Worm (Caenorhabditis elegans): Measurements from ENCODE around the gene crm-1.
A peak's percentile ranks its signal among the peaks of the same experiment; 100 is the strongest.
"Not testable (repeated sequence)": the region's sequence is repeated elsewhere in the genome, so short reads cannot be mapped to it uniquely, and the experiment has no call there.

Gene crm-1

ce11 chrV:10341905-10342328 is 10.0 kb upstream of the crm-1 start, which contains the start of gene K07C5.13:
K07C5.13 (plus strand) TSS chrV:10342055.
- TF ChIP-seq unc-86 (tag; optimal IDR thresholded peaks at IDR 0.05) (peak; percentile 5), unc-3 (GFP tag; conservative IDR thresholded peaks at IDR 0.05) (0 out of 2 replicates have a peak, but pooled peaks have one; percentile 42), unc-42 (tag; optimal IDR thresholded peaks at IDR 0.05) (peak; percentile 17), ceh-31 (tag; optimal IDR thresholded peaks at IDR 0.05) (peak; percentile 56), sdc-2 (tag; optimal IDR thresholded peaks at IDR 0.05) (peak; percentile 22), ceh-34 (tag; optimal IDR thresholded peaks at IDR 0.05) (peak; percentile 29), tbx-2 (tag; optimal IDR thresholded peaks at IDR 0.05) (peak; percentile 25), ceh-18 (tag; optimal IDR thresholded peaks at IDR 0.05) (peak; percentile 70), ref-2 (tag; optimal IDR thresholded peaks at IDR 0.05) (peak; percentile 49)
- TF ChIP-seq unc-3 (tag; optimal IDR thresholded peaks at IDR 0.05) = not testable (repeated sequence)

ce11 chrV:10339200-10339599 is 7.3 kb upstream of the crm-1 start, which contains the start of gene K07C5.2:
K07C5.2 (plus strand) TSS chrV:10339500.
- TF ChIP-seq zip-5 (tag; optimal IDR thresholded peaks at IDR 0.05) = no peak
- no peak for TF ChIP-seq ceh-24 (tag; optimal IDR thresholded peaks at IDR 0.05)
- TF ChIP-seq ets-4 (tag; optimal IDR thresholded peaks at IDR 0.05) = no peak
- TF ChIP-seq ceh-9 (tag; optimal IDR thresholded peaks at IDR 0.05) = no peak
- no peak for TF ChIP-seq ceh-48 (tag; optimal IDR thresholded peaks at IDR 0.05)
- TF ChIP-seq sdc-2 (tag; optimal IDR thresholded peaks at IDR 0.05) = no peak
- no peak for TF ChIP-seq elt-2 (tag; optimal IDR thresholded peaks at IDR 0.05)
- no peak for TF ChIP-seq lin-11 (tag; optimal IDR thresholded peaks at IDR 0.05)
- TF ChIP-seq ceh-14 (tag; optimal IDR thresholded peaks at IDR 0.05) = no peak
- no peak for TF ChIP-seq unc-86 (tag; optimal IDR thresholded peaks at IDR 0.05)
- no peak for TF ChIP-seq pag-3 (tag; optimal IDR thresholded peaks at IDR 0.05; ENCODE audit: borderline replicate concordance)

- TF ChIP-seq zip-5 (tag; optimal IDR thresholded peaks at IDR 0.05) (no peak), tbx-2 (tag; optimal IDR thresholded peaks at IDR 0.05) (no peak), sox-4 (tag; optimal IDR thresholded peaks at IDR 0.05) (no peak), eyg-1 (tag; optimal IDR thresholded peaks at IDR 0.05) (no peak), ceh-31 (tag; optimal IDR thresholded peaks at IDR 0.05) (no peak), pax-1 (tag; optimal IDR thresholded peaks at IDR 0.05) (no peak), nhr-232 (tag; optimal IDR thresholded peaks at IDR 0.05) (no peak), ceh-9 (tag; optimal IDR thresholded peaks at IDR 0.05) (no peak), pat-9 (tag; optimal IDR thresholded peaks at IDR 0.05) (no peak), hlh-13 (GFP tag; optimal IDR thresholded peaks at IDR 0.05) (no peak), ref-2 (tag; optimal IDR thresholded peaks at IDR 0.05) (no peak), mec-3 (tag; optimal IDR thresholded peaks at IDR 0.05; ENCODE audit: borderline replicate concordance) (no peak), ceh-18 (tag; optimal IDR thresholded peaks at IDR 0.05) (no peak), sox-2 (GFP tag; IDR thresholded peaks at IDR 0.05) (no peak), syd-9 (tag; optimal IDR thresholded peaks at IDR 0.05) (no peak), unc-55 (GFP tag; optimal IDR thresholded peaks at IDR 0.05) (no peak), ama-1 (optimal IDR thresholded peaks at IDR 0.05) (no peak), hlh-15 (tag; optimal IDR thresholded peaks at IDR 0.05) (no peak)
These were observed 6.5 kb upstream of the crm-1 start, which contains the start of gene arx-2 for ce11 chrV:10338305-10338992. arx-2 (minus strand) TSS chrV:10338355.

- TF ChIP-seq unc-3 (GFP tag; conservative IDR thresholded peaks at IDR 0.05) (no peak), unc-3 (tag; optimal IDR thresholded peaks at IDR 0.05) (no peak), unc-55 (GFP tag; optimal IDR thresholded peaks at IDR 0.05) (no peak), dmd-4 (tag; optimal IDR thresholded peaks at IDR 0.05; ENCODE audit: borderline replicate concordance) (no peak), nfya-1 (tag; optimal IDR thresholded peaks at IDR 0.05) (no peak), pag-3 (tag; optimal IDR thresholded peaks at IDR 0.05; ENCODE audit: borderline replicate concordance) (no peak), elt-4 (tag; optimal IDR thresholded peaks at IDR 0.05) (no peak), Y22D7AL.16 (tag; optimal IDR thresholded peaks at IDR 0.05) (no peak), dve-1 (tag; optimal IDR thresholded peaks at IDR 0.05) (no peak), hlh-30 (tag; optimal IDR thresholded peaks at IDR 0.05; ENCODE audit: insufficient read depth) (no peak), hlh-8 (tag; optimal IDR thresholded peaks at IDR 0.05) (no peak), fax-1 (tag; optimal IDR thresholded peaks at IDR 0.05) (no peak), ceh-48 (tag; optimal IDR thresholded peaks at IDR 0.05) (no peak), madf-2 (tag; optimal IDR thresholded peaks at IDR 0.05) (no peak), lim-6 (tag; optimal IDR thresholded peaks at IDR 0.05) (no peak), pat-9 (tag; optimal IDR thresholded peaks at IDR 0.05) (no peak), ceh-31 (tag; optimal IDR thresholded peaks at IDR 0.05) (no peak), ztf-16 (tag; optimal IDR thresholded peaks at IDR 0.05) (no peak), pax-1 (tag; optimal IDR thresholded peaks at IDR 0.05) (no peak), tbx-7 (tag; optimal IDR thresholded peaks at IDR 0.05) (no peak), unc-86 (tag; optimal IDR thresholded peaks at IDR 0.05) (no peak)
These were observed 1.9 kb upstream of the crm-1 start for ce11 chrV:10333843-10334242.

Measured in whole organism, late embryonic.